Worm (Caenorhabditis elegans) whole organism, young adult: ENCODE data around the gene spop-1.

ENCODE experiments used
- B0019.2 ChIP-seq: fragments of 200-800 bp; sonication (Bioruptor generic); conservative IDR thresholded peaks from 2 replicates; pipeline ENCODE4 v1.3.6; 2022; ENCODE audit warnings: missing genetic modification reagents, missing genetic modification characterization, missing compliant biosample characterization
- B0261.1 ChIP-seq: sonication (generic microtip); optimal IDR thresholded peaks from 2 replicates; lab custom pipeline; 2016; ENCODE audit warnings: mild to moderate bottlenecking, missing genetic modification characterization, moderate library complexity, missing compliant biosample characterization
- B0336.3 ChIP-seq: fragments of 200-800 bp; sonication (Bioruptor generic); IDR thresholded peaks from 2 replicates; pipeline ENCODE4 v1.3.6; 2022; ENCODE audit warnings: missing genetic modification characterization, missing compliant biosample characterization
- F23B12.7 ChIP-seq: sonication (generic microtip); optimal IDR thresholded peaks from 2 replicates; lab custom pipeline; 2017; ENCODE audit warnings: missing genetic modification characterization, mild to moderate bottlenecking, missing compliant biosample characterization, antibody characterized with exemption, moderate library complexity; ENCODE audit not compliant: insufficient read depth
- F57A8.1 ChIP-seq: fragments of 200-800 bp; sonication (Bioruptor generic); optimal IDR thresholded peaks from 2 replicates; lab custom pipeline; 2018; ENCODE audit warnings: mild to moderate bottlenecking, missing genetic modification characterization, moderate library complexity, missing compliant biosample characterization
- Y56A3A.18 ChIP-seq: fragments of 200-800 bp; sonication (Bioruptor generic); IDR thresholded peaks from 2 replicates; pipeline ENCODE4 v1.3.6; 2022; ENCODE audit warnings: missing genetic modification reagents, missing genetic modification characterization, missing compliant biosample characterization
- ama-1 ChIP-seq, 3 experiments: fragments of 150-350 bp in 1 of 3; sonication (generic microtip) in 2 of 3; optimal IDR thresholded peaks; 2 replicates each; lab custom pipeline; 2014 to 2018; ENCODE audit warnings: missing biosample characterization in 2 of 3, missing genetic modification characterization in 2 of 3, missing genetic modification reagents in 2 of 3
- aptf-2 ChIP-seq: fragments of 200-800 bp; sonication (Bioruptor generic); conservative IDR thresholded peaks from 2 replicates; pipeline ENCODE4 v1.3.6; 2022; ENCODE audit warnings: missing genetic modification reagents, missing genetic modification characterization, missing compliant biosample characterization
- aptf-3 ChIP-seq: fragments of 200-800 bp; sonication (Bioruptor generic); IDR thresholded peaks from 2 replicates; pipeline ENCODE4 v1.3.6; 2022; ENCODE audit warnings: missing genetic modification characterization, missing compliant biosample characterization
- bed-2 ChIP-seq: fragments of 200-800 bp; sonication (Bioruptor generic); IDR thresholded peaks from 2 replicates; pipeline ENCODE4 v1.3.6; 2022; ENCODE audit warnings: missing genetic modification reagents, missing genetic modification characterization, missing compliant biosample characterization
- ccch-3 ChIP-seq: fragments of 200-800 bp; sonication (Bioruptor generic); optimal IDR thresholded peaks from 2 replicates; lab custom pipeline; 2018; ENCODE audit warnings: mild to moderate bottlenecking, missing genetic modification characterization, missing compliant biosample characterization
- ceh-100 ChIP-seq: fragments of 200-800 bp; sonication (Bioruptor generic); IDR thresholded peaks from 2 replicates; pipeline ENCODE4 v1.3.6; 2022; ENCODE audit warnings: missing genetic modification reagents, missing genetic modification characterization, missing compliant biosample characterization
- ceh-58 ChIP-seq: fragments of 200-800 bp; sonication (Bioruptor generic); IDR thresholded peaks from 2 replicates; pipeline ENCODE4 v1.3.6; 2022; ENCODE audit warnings: missing genetic modification characterization, missing compliant biosample characterization
- die-1 ChIP-seq: sonication (generic microtip); optimal IDR thresholded peaks from 2 replicates; lab custom pipeline; 2016; ENCODE audit warnings: missing genotype, mild to moderate bottlenecking, missing genetic modification characterization, missing compliant biosample characterization
- dox-1 ChIP-seq: fragments of 200-800 bp; sonication (Bioruptor generic); IDR thresholded peaks from 2 replicates; pipeline ENCODE4 v1.3.6; 2022; ENCODE audit warnings: missing genetic modification reagents, missing genetic modification characterization, missing compliant biosample characterization
- dpff-1 ChIP-seq: sonication (generic microtip); optimal IDR thresholded peaks from 2 replicates; lab custom pipeline; 2017; ENCODE audit warnings: mild to moderate bottlenecking, missing genetic modification characterization, missing compliant biosample characterization
- dpl-1 ChIP-seq: fragments of 150-350 bp; optimal IDR thresholded peaks from 2 replicates; lab custom pipeline; 2014; ENCODE audit warnings: missing biosample characterization, missing genetic modification reagents, missing genetic modification characterization
- egl-18 ChIP-seq: fragments of 200-800 bp; sonication (Bioruptor generic); IDR thresholded peaks from 2 replicates; pipeline ENCODE4 v1.3.6; 2022; ENCODE audit warnings: missing genetic modification reagents, missing genetic modification characterization, missing compliant biosample characterization
- egrh-3 ChIP-seq: fragments of 200-800 bp; sonication (Bioruptor generic); IDR thresholded peaks from 2 replicates; pipeline ENCODE4 v1.3.6; 2022; ENCODE audit warnings: missing genetic modification reagents, missing genetic modification characterization, missing compliant biosample characterization
- gei-17 ChIP-seq: fragments of 200-800 bp; sonication (Bioruptor generic); optimal IDR thresholded peaks from 2 replicates; lab custom pipeline; 2018; ENCODE audit warnings: mild to moderate bottlenecking, missing genetic modification characterization, missing compliant biosample characterization
- hrde-1 ChIP-seq: sonication (generic microtip); optimal IDR thresholded peaks from 2 replicates; lab custom pipeline; 2016; ENCODE audit warnings: missing genetic modification characterization, mild to moderate bottlenecking, missing compliant biosample characterization, moderate library complexity, missing genotype, missing genetic modification reagents, borderline replicate concordance
- hsf-1 ChIP-seq: fragments of 200-800 bp; sonication (Bioruptor generic); IDR thresholded peaks from 2 replicates; pipeline ENCODE4 v1.3.6; 2022; ENCODE audit warnings: missing genetic modification reagents, missing genetic modification characterization, missing compliant biosample characterization
- let-607 ChIP-seq, 2 experiments: fragments of 200-800 bp in 1 of 2; sonication (Bioruptor generic) in 1 of 2; sonication (generic microtip) in 1 of 2; optimal IDR thresholded peaks; 2 replicates each; lab custom pipeline; 2016 to 2018; ENCODE audit warnings: mild to moderate bottlenecking in 2 of 2, missing compliant biosample characterization in 2 of 2, missing genetic modification characterization in 2 of 2, moderate library complexity in 2 of 2, missing genotype in 1 of 2
- lin-40 ChIP-seq: sonication (generic microtip); optimal IDR thresholded peaks from 2 replicates; lab custom pipeline; 2016; ENCODE audit warnings: missing genetic modification characterization, mild to moderate bottlenecking, missing compliant biosample characterization, missing genotype, missing genetic modification reagents
- lin-54 ChIP-seq: fragments of 200-800 bp; sonication (Bioruptor generic); optimal IDR thresholded peaks from 2 replicates; lab custom pipeline; 2018; ENCODE audit warnings: mild to moderate bottlenecking, missing genetic modification characterization, missing compliant biosample characterization
- lsy-27 ChIP-seq: sonication (generic microtip); optimal IDR thresholded peaks from 2 replicates; lab custom pipeline; 2017; ENCODE audit warnings: missing genetic modification characterization, mild to moderate bottlenecking, missing compliant biosample characterization, antibody characterized with exemption, missing genotype, borderline replicate concordance; ENCODE audit not compliant: insufficient read depth
- mel-28 ChIP-seq: sonication (generic microtip); optimal IDR thresholded peaks from 2 replicates; lab custom pipeline; 2016; ENCODE audit warnings: borderline replicate concordance, mild to moderate bottlenecking, missing genetic modification characterization, missing compliant biosample characterization
- nhr-179 ChIP-seq: sonication (generic microtip); optimal IDR thresholded peaks from 2 replicates; lab custom pipeline; 2016; ENCODE audit warnings: mild to moderate bottlenecking, missing genetic modification characterization, missing compliant biosample characterization
- snpc-1.1 ChIP-seq: sonication (generic microtip); optimal IDR thresholded peaks from 2 replicates; lab custom pipeline; 2017; ENCODE audit warnings: missing genetic modification characterization, mild to moderate bottlenecking, missing compliant biosample characterization, antibody characterized with exemption, moderate library complexity, missing genotype, missing genetic modification reagents; ENCODE audit not compliant: insufficient read depth
- somi-1 ChIP-seq: fragments of 200-800 bp; sonication (Bioruptor generic); optimal IDR thresholded peaks from 2 replicates; lab custom pipeline; 2018; ENCODE audit warnings: mild to moderate bottlenecking, missing genetic modification characterization, missing compliant biosample characterization
- tbx-9 ChIP-seq: sonication (generic microtip); optimal IDR thresholded peaks from 2 replicates; lab custom pipeline; 2016; ENCODE audit warnings: borderline replicate concordance, missing genetic modification characterization, inconsistent platforms, missing compliant biosample characterization
- unc-62 ChIP-seq: fragments of 150-350 bp; optimal IDR thresholded peaks from 2 replicates; lab custom pipeline; 2014; ENCODE audit warnings: missing biosample characterization, missing genetic modification reagents, missing genetic modification characterization
- xnd-1 ChIP-seq: sonication (generic microtip); optimal IDR thresholded peaks from 2 replicates; lab custom pipeline; 2016; ENCODE audit warnings: missing genotype, missing genetic modification reagents, missing genetic modification characterization, missing compliant biosample characterization
- ztf-22 ChIP-seq: fragments of 200-800 bp; sonication (Bioruptor generic); optimal IDR thresholded peaks from 2 replicates; lab custom pipeline; 2018; ENCODE audit warnings: mild to moderate bottlenecking, missing genetic modification characterization, moderate library complexity, missing compliant biosample characterization
- ztf-3 ChIP-seq: fragments of 200-800 bp; sonication (Bioruptor generic); optimal IDR thresholded peaks from 2 replicates; lab custom pipeline; 2018; ENCODE audit warnings: mild to moderate bottlenecking, missing genetic modification characterization, missing compliant biosample characterization

spop-1 gene

ce11 chrIII:10114662-10115061, 16.8 kb upstream of the spop-1 start, which contains the start of the genes ZK1128.1 and mett-10:
Gene ZK1128.1, minus strand, starts transcription at chrIII:10114760.
Gene mett-10, plus strand, starts transcription at chrIII:10115036.
- TF ChIP-seq aptf-3 (GFP tag; lab: Robert Waterston, UW) (no peak), egl-18 (no peak), bed-2 (GFP tag; lab: Robert Waterston, UW) (no peak), ztf-3 (GFP tag; lab: Kevin White, UChicago) (no peak), aptf-2 (GFP tag; lab: Robert Waterston, UW) (no peak), dpff-1 (tag; lab: Kevin White, UChicago) (no peak), B0261.1 (tag; lab: Kevin White, UChicago) (no peak), tbx-9 (tag; lab: Kevin White, UChicago) (no peak), ztf-22 (no peak), somi-1 (GFP tag; lab: Kevin White, UChicago) (no peak)

ce11 chrIII:10112958-10113357, 15.1 kb upstream of the spop-1 start, which contains the start of gene vps-29:
Gene vps-29, minus strand, starts transcription at chrIII:10113058.
- TF ChIP-seq ama-1 (optimal IDR thresholded peaks at IDR 0.05; lab: Kevin White, UChicago) (no peak), ama-1 (GFP tag; optimal IDR thresholded peaks at IDR 0.05; lab: Kevin White, UChicago) (no peak), lin-40 (tag; lab: Kevin White, UChicago) (no peak), nhr-179 (no peak), hsf-1 (GFP tag; lab: Robert Waterston, UW) (no peak), die-1 (tag; lab: Kevin White, UChicago) (no peak), egl-18 (no peak), B0019.2 (GFP tag; lab: Robert Waterston, UW) (no peak)

ce11 chrIII:10108995-10109394, 11.1 kb upstream of the spop-1 start, which contains the start of gene T16H12.9:
Gene T16H12.9, plus strand, starts transcription at chrIII:10109295.
- TF ChIP-seq snpc-1.1 = no peak
- TF ChIP-seq ccch-3 (GFP tag; lab: Kevin White, UChicago) = no peak
- no peak for TF ChIP-seq hrde-1 (tag; lab: Kevin White, UChicago)
- no peak for TF ChIP-seq Y56A3A.18 (GFP tag; lab: Robert Waterston, UW)
- no peak for TF ChIP-seq unc-62
- no peak for TF ChIP-seq lsy-27
- TF ChIP-seq lin-54 (GFP tag; lab: Kevin White, UChicago) = no peak
- TF ChIP-seq mel-28 (tag; lab: Kevin White, UChicago) = no peak
- TF ChIP-seq dpl-1 = no peak
- TF ChIP-seq F57A8.1 = no peak
- no peak for TF ChIP-seq let-607 (tag; optimal IDR thresholded peaks at IDR 0.05; lab: Kevin White, UChicago)

- TF ChIP-seq dpff-1 (tag; lab: Kevin White, UChicago) = no peak
- no peak for TF ChIP-seq egrh-3
- TF ChIP-seq snpc-1.1 = no peak
- TF ChIP-seq ceh-58 (GFP tag; lab: Robert Waterston, UW) = no peak
- no peak for TF ChIP-seq aptf-3 (GFP tag; lab: Robert Waterston, UW)
- no peak for TF ChIP-seq gei-17 (GFP tag; lab: Kevin White, UChicago)
- TF ChIP-seq B0336.3 (GFP tag; lab: Robert Waterston, UW) = no peak
- TF ChIP-seq Y56A3A.18 (GFP tag; lab: Robert Waterston, UW) = no peak
- no peak for TF ChIP-seq xnd-1
- no peak for TF ChIP-seq hrde-1 (tag; lab: Kevin White, UChicago)
- no peak for TF ChIP-seq lin-54 (GFP tag; lab: Kevin White, UChicago)
- no peak for TF ChIP-seq F23B12.7 (tag; lab: Kevin White, UChicago)
- TF ChIP-seq ceh-100 (GFP tag; lab: Robert Waterston, UW) = no peak
- no peak for TF ChIP-seq dox-1 (GFP tag; lab: Robert Waterston, UW)
Measured at ce11 chrIII:10106390-10106789, 8.5 kb upstream of the spop-1 start, which contains the start of gene srt-55. Gene srt-55, minus strand, starts transcription at chrIII:10106490.
